Worm (Caenorhabditis elegans) whole organism, L3 larva: ENCODE results near the gene srlf-10.

ENCODE experiments used
- aly-2 ChIP-seq: fragments of 150-350 bp; optimal IDR thresholded peaks from 2 replicates; lab custom pipeline; 2014; ENCODE audit warnings: missing biosample characterization, missing genetic modification characterization
- ama-1 ChIP-seq: fragments of 150-350 bp; optimal IDR thresholded peaks from 2 replicates; lab custom pipeline; 2018
- fkh-10 ChIP-seq: sonication (generic microtip); optimal IDR thresholded peaks from 2 replicates; lab custom pipeline; 2017; ENCODE audit warnings: missing biosample characterization, missing genetic modification reagents, missing genetic modification characterization
- mdl-1 ChIP-seq: fragments of 150-350 bp; optimal IDR thresholded peaks from 2 replicates; lab custom pipeline; 2014; ENCODE audit warnings: missing biosample characterization, missing genetic modification characterization
- nhr-12 ChIP-seq: fragments of 150-350 bp; optimal IDR thresholded peaks from 2 replicates; lab custom pipeline; 2014; ENCODE audit warnings: missing biosample characterization, missing genetic modification characterization
- nhr-237 ChIP-seq: fragments of 150-350 bp; optimal IDR thresholded peaks from 2 replicates; lab custom pipeline; 2014; ENCODE audit warnings: missing biosample characterization, missing genetic modification characterization
- nhr-25 ChIP-seq: sonication (generic microtip); optimal IDR thresholded peaks from 2 replicates; lab custom pipeline; 2017; ENCODE audit warnings: missing biosample characterization, missing genetic modification characterization
- nhr-28 ChIP-seq: fragments of 150-350 bp; optimal IDR thresholded peaks from 2 replicates; lab custom pipeline; 2014; ENCODE audit warnings: missing biosample characterization, missing genetic modification characterization
- pha-4 ChIP-seq: fragments of 150-350 bp; optimal IDR thresholded peaks from 2 replicates; lab custom pipeline; 2014; ENCODE audit warnings: missing biosample characterization, missing genetic modification reagents, missing genetic modification characterization
- skn-1 ChIP-seq: fragments of 150-350 bp; optimal IDR thresholded peaks from 2 replicates; lab custom pipeline; 2014; ENCODE audit warnings: missing biosample characterization, missing genetic modification characterization
- snpc-4 ChIP-seq: fragments of 150-350 bp; optimal IDR thresholded peaks from 2 replicates; lab custom pipeline; 2014; ENCODE audit warnings: missing biosample characterization, missing genetic modification characterization
- tbx-2 ChIP-seq: sonication (generic microtip); optimal IDR thresholded peaks from 2 replicates; lab custom pipeline; 2016; ENCODE audit warnings: mild to moderate bottlenecking, missing genetic modification characterization, missing compliant biosample characterization
- unc-62 ChIP-seq: fragments of 150-350 bp; sonication (generic microtip); optimal IDR thresholded peaks from 4 replicates; lab custom pipeline; 2014; ENCODE audit warnings: missing biosample characterization, missing genetic modification reagents, missing genetic modification characterization
- ztf-11 ChIP-seq: fragments of 150-350 bp; optimal IDR thresholded peaks from 2 replicates; lab custom pipeline; 2014; ENCODE audit warnings: missing biosample characterization, missing genetic modification characterization

ce11 chrIII:13439415-13439814 lies 37.4 kb downstream of the srlf-10 start, which contains the start of gene ciao-2B:
- peak; percentile 57 for TF ChIP-seq pha-4 (tag; lab: Kevin White, UChicago)
- no peak for TF ChIP-seq nhr-237 (tag; lab: Kevin White, UChicago)
- no peak for TF ChIP-seq mdl-1 (tag; lab: Kevin White, UChicago)
- no peak for TF ChIP-seq nhr-12 (tag; lab: Kevin White, UChicago)
- no peak for TF ChIP-seq unc-62 (GFP tag; lab: Kevin White, UChicago)
- TF ChIP-seq tbx-2 (tag; lab: Kevin White, UChicago) = no peak
- TF ChIP-seq nhr-25 = no peak
- TF ChIP-seq aly-2 (tag; lab: Kevin White, UChicago) = no peak
- TF ChIP-seq snpc-4 (tag; lab: Kevin White, UChicago) = no peak
- no peak for TF ChIP-seq nhr-28
- peak; percentile 24 for TF ChIP-seq skn-1 (tag; lab: Kevin White, UChicago)
- no peak for TF ChIP-seq ztf-11 (tag; lab: Kevin White, UChicago)
- no peak for TF ChIP-seq ama-1
- no peak for TF ChIP-seq fkh-10 (GFP tag; lab: Kevin White, UChicago)
